Fruit fly (Drosophila melanogaster): ENCODE measurements around the gene CG14683.

DNA sequence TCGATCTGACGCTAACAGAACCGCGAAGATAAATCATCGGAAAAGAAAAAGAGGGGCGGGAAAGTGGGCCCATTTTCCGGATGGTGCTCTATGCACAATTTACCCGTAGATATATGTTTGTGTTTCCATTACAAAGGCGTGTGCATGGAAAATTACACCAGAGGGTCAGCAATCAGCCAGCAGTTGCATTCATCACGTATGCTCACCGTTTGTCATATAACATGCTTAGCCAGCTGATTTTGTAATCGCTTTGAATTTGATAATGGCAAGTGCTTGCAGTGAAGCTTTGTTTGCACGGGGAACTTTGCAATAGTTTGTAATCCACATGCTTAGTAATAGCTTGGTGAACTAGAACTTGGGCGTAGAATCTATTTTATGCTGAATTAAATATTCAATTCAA, 16.5 kb upstream of the CG14683 start:
- TF ChIP-seq CG8478 (optimal IDR thresholded peaks at IDR 0.05) = no peak
- TF ChIP-seq CTCF (optimal IDR thresholded peaks at IDR 0.05) = no peak
